Worm (Caenorhabditis elegans): ENCODE results near the gene str-33.
"Not testable (repeated sequence)": the region's sequence is repeated elsewhere in the genome, so short reads cannot be mapped to it uniquely, and the experiment has no call there.

- TF ChIP-seq let-607 (tag; optimal IDR thresholded peaks at IDR 0.05); hlh-12 (tag; optimal IDR thresholded peaks at IDR 0.05); nfya-1 (tag; optimal IDR thresholded peaks at IDR 0.05; ENCODE audit: borderline replicate concordance, insufficient read depth): not testable (repeated sequence)
Measured at ce11 chrV:2777395-2777794, 49.1 kb downstream of the str-33 start.
